Fruit fly (Drosophila melanogaster) whole organism, wandering third instar larva: ENCODE results near the gene Gpdh3.

Experiments used
- Abd-B ChIP-seq: fragments of >200 bp; optimal IDR thresholded peaks from 2 replicates; lab custom pipeline; 2017; ENCODE audit warnings: missing biosample characterization, missing genetic modification characterization
- CG32264 ChIP-seq: fragments of 200-800 bp; sonication (Bioruptor generic); optimal IDR thresholded peaks from 2 replicates; lab custom pipeline; 2016; ENCODE audit warnings: missing biosample characterization, missing genetic modification characterization
- CG9705 ChIP-seq: fragments of 200-800 bp; sonication (Bioruptor generic); optimal IDR thresholded peaks from 2 replicates; lab custom pipeline; 2018; ENCODE audit warnings: missing biosample characterization, mild to moderate bottlenecking, missing genetic modification characterization
- CrebA ChIP-seq: fragments of 200-800 bp; sonication (Bioruptor generic); optimal IDR thresholded peaks from 2 replicates; lab custom pipeline; 2016; ENCODE audit warnings: missing biosample characterization, mild to moderate bottlenecking, missing genetic modification characterization, borderline replicate concordance
- Dfd ChIP-seq: fragments of >200 bp; optimal IDR thresholded peaks from 2 replicates; lab custom pipeline; 2017; ENCODE audit warnings: missing biosample characterization, missing genetic modification characterization
- Dif ChIP-seq: fragments of 200-275, 200-300 bp; sonication (Bioruptor generic); optimal IDR thresholded peaks from 2 replicates; lab custom pipeline; 2018; ENCODE audit warnings: missing biosample characterization, missing genetic modification characterization; ENCODE audit not compliant: partially characterized antibody
- GATAd ChIP-seq: sonication (Bioruptor generic); optimal IDR thresholded peaks from 2 replicates; lab custom pipeline; 2016; ENCODE audit warnings: missing biosample characterization, missing genetic modification characterization
- HLH106 ChIP-seq: fragments of 200-800 bp; optimal IDR thresholded peaks from 3 replicates; lab custom pipeline; 2019; ENCODE audit warnings: missing biosample characterization, mild to moderate bottlenecking, missing genetic modification characterization, moderate library complexity
- Hnf4 ChIP-seq: fragments of 200-800 bp; sonication (Bioruptor generic); optimal IDR thresholded peaks from 2 replicates; lab custom pipeline; 2016; ENCODE audit warnings: missing biosample characterization, mild to moderate bottlenecking, missing genetic modification characterization
- Hr78 ChIP-seq: fragments of >200 bp; optimal IDR thresholded peaks from 2 replicates; lab custom pipeline; 2017; ENCODE audit warnings: missing biosample characterization, missing genetic modification characterization
- Hr83 ChIP-seq: fragments of 200-300 bp; sonication (Bioruptor generic); optimal IDR thresholded peaks from 2 replicates; lab custom pipeline; 2016; ENCODE audit warnings: missing biosample characterization, mild to moderate bottlenecking, missing genetic modification characterization, moderate library complexity; ENCODE audit not compliant: poor library complexity, severe bottlenecking
- Jra ChIP-seq: sonication (Bioruptor generic); optimal IDR thresholded peaks from 2 replicates; lab custom pipeline; 2016; ENCODE audit warnings: missing biosample characterization, missing genetic modification characterization
- Mio ChIP-seq: sonication (Bioruptor generic); optimal IDR thresholded peaks from 2 replicates; lab custom pipeline; 2016; ENCODE audit warnings: missing biosample characterization, missing genetic modification characterization
- Myc ChIP-seq: fragments of >200 bp; optimal IDR thresholded peaks from 2 replicates; lab custom pipeline; 2017
- N ChIP-seq: fragments of >200 bp; optimal IDR thresholded peaks from 2 replicates; lab custom pipeline; 2018; ENCODE audit warnings: missing biosample characterization, missing external identifiers, missing genetic modification characterization
- OdsH ChIP-seq: fragments of 200-800 bp; sonication (Bioruptor generic); optimal IDR thresholded peaks from 2 replicates; lab custom pipeline; 2016; ENCODE audit warnings: missing biosample characterization, mild to moderate bottlenecking, missing genetic modification characterization
- Rel ChIP-seq, 2 experiments: fragments of 200-800 bp; sonication (Bioruptor generic) in 1 of 2; optimal IDR thresholded peaks; 2 replicates in 1 of 2; 3 replicates in 1 of 2; lab custom pipeline; 2016 to 2019; ENCODE audit warnings: mild to moderate bottlenecking in 2 of 2, missing biosample characterization in 2 of 2, missing genetic modification characterization in 2 of 2, moderate library complexity in 1 of 2
- Sp1 ChIP-seq: fragments of 200-800 bp; sonication (Bioruptor generic); optimal IDR thresholded peaks from 3 replicates; lab custom pipeline; 2019; ENCODE audit warnings: missing biosample characterization, mild to moderate bottlenecking, missing genetic modification characterization, moderate library complexity
- Vsx2 ChIP-seq: fragments of 200-300, 225-300 bp; sonication (Bioruptor generic); optimal IDR thresholded peaks from 2 replicates; lab custom pipeline; 2018; ENCODE audit warnings: missing biosample characterization, missing genetic modification characterization; ENCODE audit not compliant: partially characterized antibody
- br ChIP-seq: fragments of 200-800 bp; sonication (Bioruptor generic); optimal IDR thresholded peaks from 2 replicates; lab custom pipeline; 2016; ENCODE audit warnings: missing biosample characterization, missing genetic modification characterization
- brk ChIP-seq: fragments of 200-800 bp; sonication (Bioruptor generic); optimal IDR thresholded peaks from 2 replicates; lab custom pipeline; 2016; ENCODE audit warnings: missing biosample characterization, mild to moderate bottlenecking, missing genetic modification characterization
- dl ChIP-seq, 2 experiments: fragments of 175-275, 200-275 bp in 1 of 2; fragments of 200-275 bp in 1 of 2; sonication (Bioruptor generic); optimal IDR thresholded peaks; lab custom pipeline; 2018; ENCODE audit warnings: mild to moderate bottlenecking in 2 of 2, missing biosample characterization in 2 of 2, missing genetic modification characterization in 2 of 2, moderate library complexity in 2 of 2; ENCODE audit not compliant: partially characterized antibody in 2 of 2, insufficient read depth in 1 of 2
- dmrt93B ChIP-seq: fragments of 200-800 bp; sonication (Bioruptor generic); optimal IDR thresholded peaks from 2 replicates; lab custom pipeline; 2018; ENCODE audit warnings: missing biosample characterization, mild to moderate bottlenecking, missing genetic modification characterization
- dsf ChIP-seq: sonication (Bioruptor generic); optimal IDR thresholded peaks from 2 replicates; lab custom pipeline; 2016; ENCODE audit warnings: missing biosample characterization, missing genetic modification characterization, borderline replicate concordance
- ey ChIP-seq: fragments of 200-800 bp; sonication (Bioruptor generic); optimal IDR thresholded peaks from 2 replicates; lab custom pipeline; 2016; ENCODE audit warnings: missing biosample characterization, missing genetic modification characterization
- foxo ChIP-seq, 2 experiments: fragments of 200-800 bp; sonication (Bioruptor generic); optimal IDR thresholded peaks; 2 replicates in 1 of 2; 3 replicates in 1 of 2; lab custom pipeline; 2016 to 2017; ENCODE audit warnings: missing biosample characterization in 2 of 2, missing genetic modification characterization in 2 of 2
- h ChIP-seq: fragments of 200-800 bp; sonication (Bioruptor generic); optimal IDR thresholded peaks from 3 replicates; lab custom pipeline; 2016; ENCODE audit warnings: missing biosample characterization, mild to moderate bottlenecking, missing genetic modification characterization
- jim ChIP-seq: fragments of 175-275, 200-325 bp; sonication (Bioruptor generic); optimal IDR thresholded peaks from 2 replicates; lab custom pipeline; 2016; ENCODE audit warnings: missing biosample characterization, mild to moderate bottlenecking, missing genetic modification characterization
- lola ChIP-seq: fragments of >200 bp; optimal IDR thresholded peaks from 2 replicates; lab custom pipeline; 2017; ENCODE audit warnings: missing biosample characterization, missing genetic modification characterization
- pan ChIP-seq: fragments of >200 bp; optimal IDR thresholded peaks from 2 replicates; lab custom pipeline; 2017
- psq ChIP-seq: fragments of 200-800 bp; sonication (Bioruptor generic); optimal IDR thresholded peaks from 3 replicates; lab custom pipeline; 2017; ENCODE audit warnings: missing biosample characterization, mild to moderate bottlenecking, missing genetic modification characterization, moderate library complexity
- rgr ChIP-seq: fragments of 200-800 bp; sonication (Bioruptor generic); optimal IDR thresholded peaks from 3 replicates; lab custom pipeline; 2016; ENCODE audit warnings: missing biosample characterization, mild to moderate bottlenecking, missing genetic modification characterization
- sage ChIP-seq: fragments of 200-800 bp; sonication (Bioruptor generic); optimal IDR thresholded peaks from 2 replicates; lab custom pipeline; 2016; ENCODE audit warnings: missing biosample characterization, mild to moderate bottlenecking, missing genetic modification characterization
- sv ChIP-seq: fragments of 200-800 bp; sonication (Bioruptor generic); optimal IDR thresholded peaks from 3 replicates; lab custom pipeline; 2016; ENCODE audit warnings: missing biosample characterization, missing genetic modification characterization
- tai ChIP-seq: sonication (Bioruptor generic); optimal IDR thresholded peaks from 2 replicates; lab custom pipeline; 2016; ENCODE audit warnings: missing biosample characterization, missing genetic modification characterization
- usp ChIP-seq: fragments of >200 bp; optimal IDR thresholded peaks from 2 replicates; lab custom pipeline; 2017; ENCODE audit warnings: missing biosample characterization, missing genetic modification characterization
- woc ChIP-seq: sonication (Bioruptor generic); optimal IDR thresholded peaks from 2 replicates; lab custom pipeline; 2016; ENCODE audit warnings: missing biosample characterization, mild to moderate bottlenecking, missing genetic modification characterization

Gene Gpdh3

DNA sequence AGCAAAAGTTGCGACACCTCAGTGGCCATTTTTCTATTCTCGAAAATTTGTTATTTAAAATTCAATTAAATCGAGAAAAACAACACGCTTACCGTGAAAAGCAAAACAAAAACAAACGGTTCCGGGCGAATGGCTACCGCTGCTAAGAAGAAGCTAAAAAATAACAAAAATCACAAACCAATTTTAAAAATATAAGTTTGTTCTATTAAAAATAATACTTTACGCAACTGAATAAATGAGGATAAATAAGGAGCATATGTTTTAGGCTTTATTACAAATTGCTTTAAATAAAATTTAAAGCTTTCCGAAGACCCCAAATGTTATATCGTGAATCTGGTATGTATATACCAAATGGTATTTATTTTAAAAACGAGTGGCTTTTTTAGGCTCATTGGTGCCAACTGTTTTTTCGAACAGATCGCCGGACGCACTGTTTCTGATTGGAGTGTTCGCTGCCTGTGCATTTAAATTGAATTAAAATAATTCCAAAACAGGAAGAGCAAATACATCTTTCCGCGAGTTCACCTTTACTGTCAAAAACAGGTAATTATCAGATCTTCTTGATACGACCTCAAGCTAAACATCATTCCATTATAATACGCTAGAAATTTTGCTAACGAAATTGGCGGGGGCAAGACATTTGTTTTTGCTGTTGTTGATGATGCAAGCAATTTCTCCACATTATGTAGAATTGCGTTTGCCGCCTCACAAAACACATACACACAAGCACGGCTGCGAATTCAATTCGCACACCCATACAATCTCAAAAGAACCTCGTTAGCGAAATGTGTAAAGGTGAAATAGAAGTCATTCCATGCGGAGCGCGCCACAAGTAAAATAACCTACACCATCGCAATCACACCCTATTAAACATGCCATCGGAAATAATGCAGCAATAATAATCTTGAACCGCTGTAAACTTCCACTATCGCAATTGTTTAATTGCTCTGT is 14.4 kb upstream of the Gpdh3 start, which contains the start of the genes Polr3F and PyK:
TSS of gene Polr3F (minus strand) at position 248 of the 951 bp plus-strand sequence.
TSS of gene PyK (plus strand) at position 411 of the 951 bp plus-strand sequence.
- TF ChIP-seq Rel (GFP tag; optimal IDR thresholded peaks at IDR 0.05; lab: Kevin White, UChicago) (no peak), Rel (tag; optimal IDR thresholded peaks at IDR 0.05; lab: Kevin White, UChicago) (peak; percentile 10), Hnf4 (GFP tag; lab: Kevin White, UChicago) (peak; percentile 37), OdsH (GFP tag; lab: Kevin White, UChicago) (peak; percentile 14), GATAd (GFP tag; lab: Kevin White, UChicago) (no peak), CG32264 (no peak), tai (no peak), Dif (no peak), woc (GFP tag; lab: Kevin White, UChicago) (no peak), Hr78 (GFP tag; lab: Kevin White, UChicago) (no peak), jim (GFP tag; lab: Kevin White, UChicago) (no peak), Jra (peak; percentile 19), CrebA (GFP tag; lab: Kevin White, UChicago) (no peak), Abd-B (no peak), sage (GFP tag; lab: Kevin White, UChicago) (no peak), CG9705 (GFP tag; lab: Kevin White, UChicago) (peak; percentile 12), Hr83 (GFP tag; lab: Kevin White, UChicago) (no peak), Vsx2 (GFP tag; lab: Kevin White, UChicago) (no peak), Mio (GFP tag; lab: Kevin White, UChicago) (no peak), psq (GFP tag; lab: Kevin White, UChicago) (no peak), sv (GFP tag; lab: Kevin White, UChicago) (peak; percentile 50), br (GFP tag; lab: Kevin White, UChicago) (no peak), h (GFP tag; lab: Kevin White, UChicago) (peak; percentile 46), pan (lab: Kevin White, UChicago) (no peak), foxo (GFP tag; optimal IDR thresholded peaks at IDR 0.05; lab: Kevin White, UChicago) (peak in 1 of 2 experiments; percentile 42), Dfd (GFP tag; lab: Kevin White, UChicago) (no peak), dsf (GFP tag; lab: Kevin White, UChicago) (peak; percentile 53), rgr (GFP tag; lab: Kevin White, UChicago) (peak; percentile 8), N (no peak), lola (GFP tag; lab: Kevin White, UChicago) (no peak), HLH106 (peak; percentile 28), dmrt93B (GFP tag; lab: Kevin White, UChicago) (no peak), brk (GFP tag; lab: Kevin White, UChicago) (no peak), dl (GFP tag; optimal IDR thresholded peaks at IDR 0.05; lab: Kevin White, UChicago; ENCODE audit: insufficient read depth in 1 of 2, partially characterized antibody in 2 of 2) (no peak), Myc (peak; percentile 0), Sp1 (peak; percentile 31), ey (GFP tag; lab: Kevin White, UChicago) (peak; percentile 28), usp (GFP tag; lab: Kevin White, UChicago) (no peak)

DNA sequence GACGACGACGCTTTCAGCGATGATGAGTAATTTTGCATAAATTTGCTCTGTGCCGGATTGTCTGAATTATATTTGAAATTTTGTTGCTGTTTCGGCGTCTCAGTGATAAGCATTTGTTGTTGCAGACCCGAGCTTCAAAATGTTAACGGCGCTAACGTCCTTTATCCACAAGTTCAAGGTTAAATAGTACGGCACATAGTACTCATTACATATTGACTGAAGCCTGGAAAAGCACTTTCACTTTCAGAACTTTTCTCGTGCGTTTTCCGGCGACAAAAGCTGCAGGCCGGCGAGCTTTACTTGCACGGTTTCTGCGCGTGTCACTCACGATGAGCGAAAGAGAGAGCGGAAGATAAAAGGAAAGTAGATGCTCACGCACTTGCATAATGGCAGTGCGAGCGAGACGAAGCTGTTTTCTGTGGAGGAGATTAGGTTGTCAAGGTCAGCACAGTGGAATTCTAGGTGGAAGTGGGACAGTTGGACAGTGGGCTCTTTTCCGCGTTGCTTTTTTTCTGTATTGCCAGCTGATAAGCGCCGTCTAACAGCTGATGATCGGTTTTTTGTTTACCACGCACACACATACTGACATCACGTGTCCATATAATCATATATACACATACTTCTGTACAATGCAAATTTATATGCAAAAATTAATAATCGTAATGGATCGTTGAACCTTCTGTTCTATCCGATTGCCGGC is 13.6 kb upstream of the Gpdh3 start:
- TF ChIP-seq Abd-B = no peak
- no peak for TF ChIP-seq CG9705 (GFP tag; lab: Kevin White, UChicago)
- no peak for TF ChIP-seq brk (GFP tag; lab: Kevin White, UChicago)
- TF ChIP-seq rgr (GFP tag; lab: Kevin White, UChicago) = no peak
- TF ChIP-seq, all 38 proteins: peak for 0
